Fruit fly (Drosophila melanogaster) whole organism, embryonic: ENCODE results near the gene CG11951.
A peak's percentile ranks its signal among the peaks of the same experiment; 100 is the strongest.

ENCODE experiments used
- Abd-B ChIP-seq: fragments of 200-800 bp; sonication (Bioruptor generic); optimal IDR thresholded peaks from 2 replicates; lab custom pipeline; 2018; ENCODE audit warnings: missing biosample characterization, mild to moderate bottlenecking, missing genetic modification characterization, moderate library complexity
- Adf1 ChIP-seq: fragments of 200-800 bp; sonication (Bioruptor generic); IDR thresholded peaks from 2 replicates; pipeline ENCODE4 v1.3.6; 2022; ENCODE audit warnings: missing biosample characterization, missing genetic modification characterization
- CG10267 ChIP-seq: fragments of 200-800 bp; sonication (Bioruptor generic); optimal IDR thresholded peaks from 2 replicates; lab custom pipeline; 2018; ENCODE audit warnings: missing biosample characterization, mild to moderate bottlenecking, missing genetic modification characterization, moderate library complexity
- CG10431 ChIP-seq: fragments of 200-800 bp; sonication (Bioruptor generic); optimal IDR thresholded peaks from 3 replicates; lab custom pipeline; 2018; ENCODE audit warnings: missing biosample characterization, mild to moderate bottlenecking, missing genetic modification characterization
- CG11723 ChIP-seq: fragments of 200-800 bp; sonication (Bioruptor generic); optimal IDR thresholded peaks from 2 replicates; lab custom pipeline; 2017; ENCODE audit warnings: missing biosample characterization, mild to moderate bottlenecking, missing genetic modification characterization
- CG15514 ChIP-seq: fragments of 200-800 bp; sonication (Bioruptor generic); optimal IDR thresholded peaks from 3 replicates; lab custom pipeline; 2017; ENCODE audit warnings: missing biosample characterization, missing genetic modification characterization, mild to moderate bottlenecking, moderate library complexity, missing genetic modification reagents
- CG16779 ChIP-seq: fragments of 200-800 bp; sonication (Bioruptor generic); IDR thresholded peaks from 2 replicates; pipeline ENCODE4 v1.3.6; 2022; ENCODE audit warnings: missing biosample characterization, missing genetic modification characterization
- CG17328 ChIP-seq: fragments of 200-800 bp; sonication (Bioruptor generic); IDR thresholded peaks from 2 replicates; pipeline ENCODE4 v1.3.6; 2022; ENCODE audit warnings: missing biosample characterization, missing genetic modification characterization
- CG17359 ChIP-seq: fragments of 200-800 bp; sonication (Bioruptor generic); optimal IDR thresholded peaks from 3 replicates; lab custom pipeline; 2018; ENCODE audit warnings: missing biosample characterization, mild to moderate bottlenecking, missing genetic modification characterization, moderate library complexity
- CG30431 ChIP-seq: fragments of 200-800 bp; sonication (Bioruptor generic); optimal IDR thresholded peaks from 2 replicates; lab custom pipeline; 2017; ENCODE audit warnings: missing biosample characterization, missing genetic modification characterization
- CG4328 ChIP-seq: fragments of 200-800 bp; sonication (Bioruptor generic); optimal IDR thresholded peaks from 3 replicates; lab custom pipeline; 2017; ENCODE audit warnings: missing biosample characterization, missing genetic modification reagents, missing genetic modification characterization
- CG6654 ChIP-seq: fragments of 200-800 bp; sonication (Bioruptor generic); optimal IDR thresholded peaks from 2 replicates; lab custom pipeline; 2017; ENCODE audit warnings: missing biosample characterization, mild to moderate bottlenecking, missing genetic modification characterization
- CG7839 ChIP-seq: fragments of 200-800 bp; sonication (Bioruptor generic); optimal IDR thresholded peaks from 3 replicates; lab custom pipeline; 2018; ENCODE audit warnings: missing biosample characterization, mild to moderate bottlenecking, missing genetic modification characterization, moderate library complexity
- CG7987 ChIP-seq: fragments of 200-800 bp; sonication (Bioruptor generic); optimal IDR thresholded peaks from 2 replicates; lab custom pipeline; 2018; ENCODE audit warnings: missing biosample characterization, mild to moderate bottlenecking, missing genetic modification characterization, moderate library complexity
- CG8089 ChIP-seq: fragments of 200-800 bp; sonication (Bioruptor generic); optimal IDR thresholded peaks from 3 replicates; lab custom pipeline; 2016; ENCODE audit warnings: missing biosample characterization, missing genetic modification characterization
- CG8388 ChIP-seq: fragments of 200-800 bp; sonication (Bioruptor generic); optimal IDR thresholded peaks from 2 replicates; lab custom pipeline; 2019; ENCODE audit warnings: missing biosample characterization, mild to moderate bottlenecking, missing genetic modification characterization, moderate library complexity
- CG8478 ChIP-seq: fragments of >200 bp; optimal IDR thresholded peaks from 2 replicates; lab custom pipeline; 2018
- CG9797 ChIP-seq: fragments of 200-800 bp; sonication (Bioruptor generic); optimal IDR thresholded peaks from 3 replicates; lab custom pipeline; 2018; ENCODE audit warnings: missing biosample characterization, mild to moderate bottlenecking, missing genetic modification characterization
- CG9932 ChIP-seq: fragments of 200-800 bp; sonication (Bioruptor generic); IDR thresholded peaks from 2 replicates; pipeline ENCODE4 v1.3.6; 2022; ENCODE audit warnings: missing biosample characterization, missing genetic modification characterization
- CHES-1-like ChIP-seq: fragments of 200-800 bp; sonication (Bioruptor generic); optimal IDR thresholded peaks from 2 replicates; lab custom pipeline; 2016; ENCODE audit warnings: missing biosample characterization, missing genetic modification characterization
- ERR ChIP-seq: fragments of 200-800 bp; sonication (Bioruptor generic); optimal IDR thresholded peaks from 2 replicates; lab custom pipeline; 2016; ENCODE audit warnings: missing biosample characterization, missing genetic modification characterization
- Gug ChIP-seq: fragments of 200-800 bp; sonication (Bioruptor generic); IDR thresholded peaks from 4 replicates; pipeline ENCODE4 v1.3.6; 2022; ENCODE audit warnings: missing biosample characterization, missing genetic modification characterization
- H2.0 ChIP-seq: fragments of 200-800 bp; sonication (Bioruptor generic); IDR thresholded peaks from 2 replicates; pipeline ENCODE4 v1.3.6; 2022; ENCODE audit warnings: missing biosample characterization, missing genetic modification characterization
- Hsf ChIP-seq: fragments of 200-800 bp; sonication (Bioruptor generic); optimal IDR thresholded peaks from 3 replicates; lab custom pipeline; 2016; ENCODE audit warnings: missing biosample characterization, missing genetic modification characterization
- Mrtf ChIP-seq: fragments of 200-800 bp; sonication (Bioruptor generic); IDR thresholded peaks from 3 replicates; pipeline ENCODE4 v1.3.6; 2022; ENCODE audit warnings: missing biosample characterization, missing genetic modification characterization
- NC2β ChIP-seq: fragments of 200-800 bp; sonication (Bioruptor generic); optimal IDR thresholded peaks from 2 replicates; lab custom pipeline; 2016; ENCODE audit warnings: missing biosample characterization, missing genetic modification characterization
- NFAT ChIP-seq: fragments of 200-800 bp; sonication (Bioruptor generic); IDR thresholded peaks from 2 replicates; pipeline ENCODE4 v1.3.6; 2022; ENCODE audit warnings: missing biosample characterization, missing genetic modification characterization
- Pdp1 ChIP-seq, 2 experiments: fragments of 200-800 bp; sonication (Bioruptor generic); optimal IDR thresholded peaks; 3 replicates each; lab custom pipeline; 2016; ENCODE audit warnings: missing biosample characterization in 2 of 2, missing genetic modification characterization in 2 of 2, mild to moderate bottlenecking in 1 of 2, moderate library complexity in 1 of 2
- Ptx1 ChIP-seq: fragments of 200-800 bp; sonication (Bioruptor generic); IDR thresholded peaks from 2 replicates; pipeline ENCODE4 v1.3.6; 2022; ENCODE audit warnings: missing biosample characterization, missing genetic modification characterization
- Xrp1 ChIP-seq: fragments of 200-800 bp; sonication (Bioruptor generic); IDR thresholded peaks from 2 replicates; pipeline ENCODE4 v1.3.6; 2022; ENCODE audit warnings: missing biosample characterization, missing genetic modification characterization
- cad ChIP-seq: fragments of >200 bp; optimal IDR thresholded peaks from 2 replicates; lab custom pipeline; 2017; ENCODE audit warnings: missing biosample characterization, missing genetic modification characterization
- caup ChIP-seq: fragments of 200-800 bp; sonication (Bioruptor generic); optimal IDR thresholded peaks from 3 replicates; lab custom pipeline; 2017; ENCODE audit warnings: missing biosample characterization, mild to moderate bottlenecking, missing genetic modification characterization, moderate library complexity; ENCODE audit not compliant: severe bottlenecking
- crp ChIP-seq, 2 experiments: fragments of 200-800 bp; sonication (Bioruptor generic); optimal IDR thresholded peaks; 2 replicates in 1 of 2; 3 replicates in 1 of 2; lab custom pipeline; 2017; ENCODE audit warnings: missing biosample characterization in 2 of 2, missing genetic modification characterization in 2 of 2, mild to moderate bottlenecking in 1 of 2, moderate library complexity in 1 of 2
- dimm ChIP-seq: fragments of 200-800 bp; sonication (Bioruptor generic); IDR thresholded peaks from 2 replicates; pipeline ENCODE4 v1.3.6; 2022; ENCODE audit warnings: missing biosample characterization, missing genetic modification characterization
- dpn ChIP-seq, 2 experiments: fragments of 200-800 bp; sonication (Bioruptor generic); optimal IDR thresholded peaks; 3 replicates each; lab custom pipeline; 2016; ENCODE audit warnings: missing biosample characterization in 2 of 2, missing genetic modification characterization in 2 of 2
- fd3F ChIP-seq: fragments of 200-800 bp; sonication (Bioruptor generic); optimal IDR thresholded peaks from 2 replicates; lab custom pipeline; 2018; ENCODE audit warnings: missing biosample characterization, mild to moderate bottlenecking, missing genetic modification characterization, moderate library complexity
- gem ChIP-seq: fragments of 200-800 bp; sonication (Bioruptor generic); optimal IDR thresholded peaks from 2 replicates; lab custom pipeline; 2019; ENCODE audit warnings: missing biosample characterization, mild to moderate bottlenecking, missing genetic modification characterization, moderate library complexity
- grau ChIP-seq: fragments of 200-800 bp; optimal IDR thresholded peaks from 3 replicates; lab custom pipeline; 2019; ENCODE audit warnings: missing biosample characterization, mild to moderate bottlenecking, missing genetic modification characterization, moderate library complexity
- gro ChIP-seq: fragments of 200-800 bp; sonication (Bioruptor generic); optimal IDR thresholded peaks from 2 replicates; lab custom pipeline; 2016; ENCODE audit warnings: missing biosample characterization, missing genetic modification characterization
- hkb ChIP-seq, 2 experiments: fragments of 200-800 bp in 1 of 2; fragments of >200 bp in 1 of 2; sonication (Bioruptor generic) in 1 of 2; IDR thresholded peaks in 1 of 2; optimal IDR thresholded peaks in 1 of 2; 2 replicates each; pipeline versions ENCODE4 v1.3.6 to Lab custom; 2017 to 2022; ENCODE audit warnings: missing biosample characterization in 1 of 2, missing genetic modification characterization in 1 of 2
- lilli ChIP-seq: fragments of 200-800 bp; sonication (Bioruptor generic); optimal IDR thresholded peaks from 3 replicates; lab custom pipeline; 2016; ENCODE audit warnings: missing biosample characterization, missing genetic modification characterization
- lola ChIP-seq, 3 experiments: fragments of >200 bp in 2 of 3; fragments of 200-800 bp in 1 of 3; sonication (Bioruptor generic) in 1 of 3; optimal IDR thresholded peaks; 2 replicates each; lab custom pipeline; 2017 to 2019; ENCODE audit warnings: missing biosample characterization in 3 of 3, missing genetic modification characterization in 3 of 3, mild to moderate bottlenecking in 1 of 3, moderate library complexity in 1 of 3
- pan ChIP-seq, 4 experiments: fragments of >200 bp in 3 of 4; fragments of 200-800 bp in 1 of 4; sonication (Bioruptor generic) in 1 of 4; optimal IDR thresholded peaks in 3 of 4; IDR thresholded peaks in 1 of 4; 2 replicates each; pipeline versions ENCODE4 v1.3.6 to Lab custom; 2017 to 2022; ENCODE audit warnings: missing biosample characterization in 2 of 4, missing genetic modification characterization in 2 of 4, mixed read lengths in 1 of 4
- sens-2 ChIP-seq: fragments of 200-800 bp; sonication (Bioruptor generic); IDR thresholded peaks from 2 replicates; pipeline ENCODE4 v1.3.6; 2022; ENCODE audit warnings: missing biosample characterization, missing genetic modification characterization
- slbo ChIP-seq: fragments of 200-800 bp; sonication (Bioruptor generic); IDR thresholded peaks from 2 replicates; pipeline ENCODE4 v1.3.6; 2022; ENCODE audit warnings: missing biosample characterization, missing genetic modification characterization
- ssp ChIP-seq: fragments of 200-800 bp; sonication (Bioruptor generic); IDR thresholded peaks from 2 replicates; pipeline ENCODE4 v1.3.6; 2022; ENCODE audit warnings: missing biosample characterization, missing genetic modification characterization
- toy ChIP-seq: fragments of 200-800 bp; sonication (Bioruptor generic); IDR thresholded peaks from 2 replicates; pipeline ENCODE4 v1.3.6; 2022; ENCODE audit warnings: missing biosample characterization, missing genetic modification characterization
- zfh1 ChIP-seq: fragments of 200-800 bp; sonication (Bioruptor generic); IDR thresholded peaks from 3 replicates; pipeline ENCODE4 v1.3.6; 2022; ENCODE audit warnings: missing biosample characterization, missing genetic modification characterization

CG11951 gene

dm6 chr3R:29207012-29207656 is 31.4 kb downstream of the CG11951 start (continued):
- TF ChIP-seq cad (GFP tag; lab: Kevin White, UChicago) = no peak
- TF ChIP-seq dimm (GFP tag; lab: Robert Waterston, UW) = 0 out of 2 replicates have a peak, but pooled peaks have one; percentile 40
- TF ChIP-seq NFAT (GFP tag; lab: Robert Waterston, UW) = 0 out of 2 replicates have a peak, but pooled peaks have one; percentile 26
- no peak for TF ChIP-seq CG16779 (GFP tag; lab: Robert Waterston, UW)
- peak; percentile 80 for TF ChIP-seq slbo (GFP tag; lab: Robert Waterston, UW)
- TF ChIP-seq fd3F (GFP tag; lab: Kevin White, UChicago) = peak; percentile 80
- peak; percentile 56; the same call in 1 of the 2 replicates for TF ChIP-seq sens-2 (GFP tag; lab: Robert Waterston, UW)
- no peak for TF ChIP-seq crp (GFP tag; optimal IDR thresholded peaks at IDR 0.05; lab: Kevin White, UChicago)
- TF ChIP-seq pan (optimal IDR thresholded peaks at IDR 0.05; lab: Kevin White, UChicago) = no peak
- peak in 1 of 2 experiments; percentile 85 for TF ChIP-seq pan (GFP tag; optimal IDR thresholded peaks at IDR 0.05 in 1 of 2, IDR thresholded peaks at IDR 0.05 in 1 of 2)
- TF ChIP-seq CG7839 = peak; percentile 70
- TF ChIP-seq lilli = peak; percentile 45
- peak; percentile 36 for TF ChIP-seq CG15514 (GFP tag; lab: Kevin White, UChicago)
- peak; percentile 79 for TF ChIP-seq zfh1 (GFP tag; lab: Robert Waterston, UW)
- TF ChIP-seq toy (GFP tag; lab: Robert Waterston, UW) = no peak
- no peak for TF ChIP-seq CG8089 (GFP tag; lab: Kevin White, UChicago)
- peak; percentile 79 for TF ChIP-seq gem (tag; lab: Kevin White, UChicago)
- TF ChIP-seq Abd-B (GFP tag; lab: Kevin White, UChicago) = peak; percentile 75
- peak; percentile 82 for TF ChIP-seq Ptx1 (GFP tag; lab: Robert Waterston, UW)
- TF ChIP-seq ssp (GFP tag; lab: Robert Waterston, UW) = peak; percentile 52; the same call in 1 of the 2 replicates
- TF ChIP-seq CG17328 (GFP tag; lab: Robert Waterston, UW) = peak; percentile 75
- no peak for TF ChIP-seq CG6654 (GFP tag; lab: Kevin White, UChicago)
- no peak for TF ChIP-seq CG8478 (lab: Kevin White, UChicago)
- no peak for TF ChIP-seq gro
- peak in 1 of 3 experiments; percentile 14 for TF ChIP-seq lola (GFP tag; optimal IDR thresholded peaks at IDR 0.05; lab: Kevin White, UChicago)
- no peak for TF ChIP-seq CHES-1-like
- peak; percentile 9 for TF ChIP-seq Hsf
- peak in 1 of 2 experiments; percentile 61 for TF ChIP-seq dpn (GFP tag; optimal IDR thresholded peaks at IDR 0.05; lab: Kevin White, UChicago)
- TF ChIP-seq CG11723 (GFP tag; lab: Kevin White, UChicago) = peak; percentile 24
- TF ChIP-seq CG9797 = no peak
- no peak for TF ChIP-seq ERR (GFP tag; lab: Kevin White, UChicago)
- TF ChIP-seq H2.0 (GFP tag; lab: Robert Waterston, UW) = peak; percentile 79
- peak; percentile 72 for TF ChIP-seq CG17359 (tag; lab: Kevin White, UChicago)
- peak; percentile 72; the same call in 3 of the 4 replicates for TF ChIP-seq Gug (GFP tag; lab: Robert Waterston, UW)
- peak; percentile 78 for TF ChIP-seq Mrtf
- peak; percentile 43 for TF ChIP-seq CG10267 (tag; lab: Kevin White, UChicago)
- TF ChIP-seq hkb (optimal IDR thresholded peaks at IDR 0.05; lab: Kevin White, UChicago) = no peak
- peak; percentile 74 for TF ChIP-seq hkb (GFP tag; IDR thresholded peaks at IDR 0.05; lab: Robert Waterston, UW)
- TF ChIP-seq CG10431 (GFP tag; lab: Kevin White, UChicago) = peak; percentile 34
- 0 out of 2 replicates have a peak, but pooled peaks have one; percentile 33 for TF ChIP-seq Adf1 (GFP tag; lab: Robert Waterston, UW)
- peak; percentile 3 for TF ChIP-seq CG4328
- peak; percentile 91 for TF ChIP-seq grau (tag; lab: Kevin White, UChicago)
- peak in 1 of 2 experiments; percentile 31 for TF ChIP-seq Pdp1 (GFP tag; optimal IDR thresholded peaks at IDR 0.05; lab: Kevin White, UChicago)
- TF ChIP-seq CG9932 = peak; percentile 66
- peak; percentile 75 for TF ChIP-seq Xrp1 (GFP tag; lab: Robert Waterston, UW)
- peak; percentile 36 for TF ChIP-seq CG8388 (GFP tag; lab: Kevin White, UChicago)
- TF ChIP-seq CG7987 = peak; percentile 11
- peak; percentile 47 for TF ChIP-seq CG30431
- no peak for TF ChIP-seq NC2β (GFP tag; lab: Kevin White, UChicago)
- TF ChIP-seq caup (GFP tag; lab: Kevin White, UChicago) = peak; percentile 54
